Worm (Caenorhabditis elegans) whole organism, young adult: ENCODE results near the gene F09E5.12.

Experiments used
- C06A6.2 ChIP-seq: fragments of 200-800 bp; sonication (Bioruptor generic); conservative IDR thresholded peaks from 2 replicates; pipeline ENCODE4 v1.3.6; 2022; ENCODE audit warnings: missing genetic modification characterization, missing compliant biosample characterization
- C17E4.6 ChIP-seq: fragments of 200-800 bp; sonication (Bioruptor generic); IDR thresholded peaks from 2 replicates; pipeline ENCODE4 v1.3.6; 2022; ENCODE audit warnings: missing genetic modification reagents, missing genetic modification characterization, missing compliant biosample characterization
- D2030.7 ChIP-seq: fragments of 200-800 bp; sonication (Bioruptor generic); IDR thresholded peaks from 2 replicates; pipeline ENCODE4 v1.3.6; 2022; ENCODE audit warnings: missing genetic modification reagents, missing genetic modification characterization, missing compliant biosample characterization
- F22D6.2 ChIP-seq: sonication (generic microtip); optimal IDR thresholded peaks from 2 replicates; lab custom pipeline; 2016; ENCODE audit warnings: mild to moderate bottlenecking, missing genetic modification characterization, missing compliant biosample characterization
- F55B11.4 ChIP-seq: sonication (generic microtip); optimal IDR thresholded peaks from 2 replicates; lab custom pipeline; 2016; ENCODE audit warnings: missing compliant biosample characterization, missing genetic modification characterization, borderline replicate concordance; ENCODE audit not compliant: insufficient read depth
- F57C9.4 ChIP-seq: sonication (generic microtip); optimal IDR thresholded peaks from 2 replicates; lab custom pipeline; 2017; ENCODE audit warnings: mild to moderate bottlenecking, missing genetic modification characterization, missing compliant biosample characterization
- K11D2.4 ChIP-seq: fragments of 200-800 bp; sonication (Bioruptor generic); IDR thresholded peaks from 2 replicates; pipeline ENCODE4 v1.3.6; 2022; ENCODE audit warnings: missing genetic modification reagents, missing genetic modification characterization, missing compliant biosample characterization
- K12H6.12 ChIP-seq: fragments of 200-800 bp; sonication (Bioruptor generic); optimal IDR thresholded peaks from 2 replicates; lab custom pipeline; 2018; ENCODE audit warnings: mild to moderate bottlenecking, missing genetic modification characterization, missing compliant biosample characterization
- Y56A3A.18 ChIP-seq: fragments of 200-800 bp; sonication (Bioruptor generic); IDR thresholded peaks from 2 replicates; pipeline ENCODE4 v1.3.6; 2022; ENCODE audit warnings: missing genetic modification reagents, missing genetic modification characterization, missing compliant biosample characterization
- ZK185.1 ChIP-seq: sonication (generic microtip); optimal IDR thresholded peaks from 2 replicates; lab custom pipeline; 2016; ENCODE audit warnings: mild to moderate bottlenecking, missing genetic modification characterization, missing compliant biosample characterization; ENCODE audit not compliant: poor library complexity, severe bottlenecking
- ama-1 ChIP-seq, 3 experiments: fragments of 150-350 bp in 1 of 3; sonication (generic microtip) in 2 of 3; optimal IDR thresholded peaks; 2 replicates each; lab custom pipeline; 2014 to 2018; ENCODE audit warnings: missing biosample characterization in 2 of 3, missing genetic modification characterization in 2 of 3, missing genetic modification reagents in 2 of 3
- athp-1 ChIP-seq: sonication (generic microtip); optimal IDR thresholded peaks from 2 replicates; lab custom pipeline; 2017; ENCODE audit warnings: mild to moderate bottlenecking, missing genetic modification characterization, missing compliant biosample characterization
- cebp-1 ChIP-seq, 2 experiments: fragments of 200-800 bp in 1 of 2; sonication (Bioruptor generic) in 1 of 2; sonication (generic microtip) in 1 of 2; IDR thresholded peaks in 1 of 2; optimal IDR thresholded peaks in 1 of 2; 2 replicates each; pipeline versions ENCODE4 v1.3.6 to Lab custom; 2017 to 2022; ENCODE audit warnings: missing compliant biosample characterization in 2 of 2, missing genetic modification characterization in 2 of 2, mild to moderate bottlenecking in 1 of 2, missing genetic modification reagents in 1 of 2, moderate library complexity in 1 of 2
- ceh-40 ChIP-seq: fragments of 200-800 bp; sonication (Bioruptor generic); IDR thresholded peaks from 2 replicates; pipeline ENCODE4 v1.3.6; 2022; ENCODE audit warnings: missing genetic modification characterization, missing compliant biosample characterization
- ceh-79 ChIP-seq: sonication (generic microtip); optimal IDR thresholded peaks from 2 replicates; lab custom pipeline; 2017; ENCODE audit warnings: mild to moderate bottlenecking, missing genetic modification characterization, missing compliant biosample characterization
- chd-7 ChIP-seq: sonication (generic microtip); optimal IDR thresholded peaks from 2 replicates; lab custom pipeline; 2016; ENCODE audit warnings: mild to moderate bottlenecking, missing genetic modification characterization, moderate library complexity, missing compliant biosample characterization
- die-1 ChIP-seq: sonication (generic microtip); optimal IDR thresholded peaks from 2 replicates; lab custom pipeline; 2016; ENCODE audit warnings: missing genotype, mild to moderate bottlenecking, missing genetic modification characterization, missing compliant biosample characterization
- dox-1 ChIP-seq: fragments of 200-800 bp; sonication (Bioruptor generic); IDR thresholded peaks from 2 replicates; pipeline ENCODE4 v1.3.6; 2022; ENCODE audit warnings: missing genetic modification reagents, missing genetic modification characterization, missing compliant biosample characterization
- dpl-1 ChIP-seq: fragments of 150-350 bp; optimal IDR thresholded peaks from 2 replicates; lab custom pipeline; 2014; ENCODE audit warnings: missing biosample characterization, missing genetic modification reagents, missing genetic modification characterization
- gei-17 ChIP-seq: fragments of 200-800 bp; sonication (Bioruptor generic); optimal IDR thresholded peaks from 2 replicates; lab custom pipeline; 2018; ENCODE audit warnings: mild to moderate bottlenecking, missing genetic modification characterization, missing compliant biosample characterization
- hmg-20 ChIP-seq: fragments of 200-800 bp; sonication (Bioruptor generic); IDR thresholded peaks from 2 replicates; pipeline ENCODE4 v1.3.6; 2022; ENCODE audit warnings: missing genetic modification reagents, missing genetic modification characterization, missing compliant biosample characterization
- lin-54 ChIP-seq: fragments of 200-800 bp; sonication (Bioruptor generic); optimal IDR thresholded peaks from 2 replicates; lab custom pipeline; 2018; ENCODE audit warnings: mild to moderate bottlenecking, missing genetic modification characterization, missing compliant biosample characterization
- madf-3 ChIP-seq: fragments of 200-800 bp; sonication (Bioruptor generic); IDR thresholded peaks from 2 replicates; pipeline ENCODE4 v1.3.6; 2022; ENCODE audit warnings: missing genetic modification reagents, missing genetic modification characterization, missing compliant biosample characterization
- madf-6 ChIP-seq: fragments of 200-800 bp; sonication (Bioruptor generic); IDR thresholded peaks from 2 replicates; pipeline ENCODE4 v1.3.6; 2022; ENCODE audit warnings: missing genetic modification reagents, missing genetic modification characterization, missing compliant biosample characterization
- mxl-1 ChIP-seq: sonication (generic microtip); optimal IDR thresholded peaks from 2 replicates; lab custom pipeline; 2016; ENCODE audit warnings: missing genetic modification characterization, missing compliant biosample characterization
- nfyb-1 ChIP-seq: fragments of 200-800 bp; sonication (Bioruptor generic); IDR thresholded peaks from 2 replicates; pipeline ENCODE4 v1.3.6; 2022; ENCODE audit warnings: missing genetic modification reagents, missing genetic modification characterization, missing compliant biosample characterization
- nhr-120 ChIP-seq: fragments of 200-800 bp; sonication (Bioruptor generic); IDR thresholded peaks from 2 replicates; pipeline ENCODE4 v1.3.6; 2022; ENCODE audit warnings: missing genetic modification characterization, missing compliant biosample characterization
- nhr-179 ChIP-seq: sonication (generic microtip); optimal IDR thresholded peaks from 2 replicates; lab custom pipeline; 2016; ENCODE audit warnings: mild to moderate bottlenecking, missing genetic modification characterization, missing compliant biosample characterization
- nhr-27 ChIP-seq: fragments of 200-800 bp; sonication (Bioruptor generic); optimal IDR thresholded peaks from 2 replicates; lab custom pipeline; 2018; ENCODE audit warnings: mild to moderate bottlenecking, missing genetic modification characterization, moderate library complexity, missing compliant biosample characterization
- nhr-90 ChIP-seq: sonication (generic microtip); optimal IDR thresholded peaks from 2 replicates; lab custom pipeline; 2016; ENCODE audit warnings: missing genotype, mild to moderate bottlenecking, missing genetic modification characterization, missing compliant biosample characterization
- pha-4 ChIP-seq: fragments of 150-350 bp; sonication (generic microtip); optimal IDR thresholded peaks from 2 replicates; lab custom pipeline; 2014; ENCODE audit warnings: missing biosample characterization, missing genetic modification reagents, missing genetic modification characterization
- repo-1 ChIP-seq: sonication (generic microtip); optimal IDR thresholded peaks from 2 replicates; lab custom pipeline; 2017; ENCODE audit warnings: mild to moderate bottlenecking, missing genetic modification characterization, missing compliant biosample characterization
- snpc-1.3 ChIP-seq: sonication (generic microtip); optimal IDR thresholded peaks from 2 replicates; lab custom pipeline; 2017; ENCODE audit warnings: missing genetic modification characterization, mild to moderate bottlenecking, missing compliant biosample characterization, antibody characterized with exemption, moderate library complexity, missing genotype, missing genetic modification reagents; ENCODE audit not compliant: insufficient read depth
- snpc-4 ChIP-seq, 5 experiments: fragments of 150-350 bp in 1 of 5; sonication (generic microtip) in 4 of 5; optimal IDR thresholded peaks; 2 replicates each; lab custom pipeline; 2014 to 2018; ENCODE audit warnings: missing genetic modification characterization in 5 of 5, missing biosample characterization in 3 of 5, antibody characterized with exemption in 2 of 5, mild to moderate bottlenecking in 2 of 5, missing compliant biosample characterization in 2 of 5, missing genotype in 2 of 5, moderate library complexity in 2 of 5, missing genetic modification reagents in 1 of 5
- ztf-22 ChIP-seq: fragments of 200-800 bp; sonication (Bioruptor generic); optimal IDR thresholded peaks from 2 replicates; lab custom pipeline; 2018; ENCODE audit warnings: mild to moderate bottlenecking, missing genetic modification characterization, moderate library complexity, missing compliant biosample characterization
- ztf-25 ChIP-seq: fragments of 200-800 bp; sonication (Bioruptor generic); IDR thresholded peaks from 2 replicates; pipeline ENCODE4 v1.3.6; 2022; ENCODE audit warnings: missing genetic modification reagents, missing genetic modification characterization, missing compliant biosample characterization
- ztf-26 ChIP-seq: sonication (generic microtip); optimal IDR thresholded peaks from 2 replicates; lab custom pipeline; 2017; ENCODE audit warnings: missing genetic modification characterization, missing compliant biosample characterization

F09E5.12 gene

ce11 chrII:5340672-5341568 lies 29.6 kb downstream of the F09E5.12 start:
- TF ChIP-seq dpl-1 (GFP tag; lab: Kevin White, UChicago): no peak
- TF ChIP-seq gei-17: no peak
- no peak for TF ChIP-seq mxl-1
- TF ChIP-seq D2030.7 (GFP tag; lab: Robert Waterston, UW): no peak
- TF ChIP-seq cebp-1 (GFP tag; IDR thresholded peaks at IDR 0.05; lab: Robert Waterston, UW): no peak; the same call in 1 of the 2 replicates
- TF ChIP-seq cebp-1 (tag; optimal IDR thresholded peaks at IDR 0.05; lab: Kevin White, UChicago): peak; percentile 61
- peak; percentile 37 for TF ChIP-seq chd-7
- no peak for TF ChIP-seq nhr-120 (GFP tag; lab: Robert Waterston, UW)
- peak; percentile 64; the same call in 1 of the 2 replicates for TF ChIP-seq ceh-40 (GFP tag; lab: Robert Waterston, UW)
- no peak for TF ChIP-seq athp-1 (tag; lab: Kevin White, UChicago)
- TF ChIP-seq nhr-90 (tag; lab: Kevin White, UChicago): no peak
- no peak for TF ChIP-seq C06A6.2 (GFP tag; lab: Robert Waterston, UW)
- TF ChIP-seq ceh-79 (tag; lab: Kevin White, UChicago): no peak
- no peak for TF ChIP-seq Y56A3A.18
- peak; percentile 28 for TF ChIP-seq repo-1
- TF ChIP-seq K11D2.4: peak; percentile 37; the same call in 1 of the 2 replicates
- peak; percentile 71; the same call in 1 of the 2 replicates for TF ChIP-seq madf-3 (GFP tag; lab: Robert Waterston, UW)
- no peak for TF ChIP-seq nhr-179
- no peak for TF ChIP-seq lin-54 (GFP tag; lab: Kevin White, UChicago)
- peak; percentile 58 for TF ChIP-seq dox-1 (GFP tag; lab: Robert Waterston, UW)
- TF ChIP-seq snpc-4 (GFP tag; optimal IDR thresholded peaks at IDR 0.05; lab: Kevin White, UChicago): no peak
- TF ChIP-seq snpc-4 (tag; optimal IDR thresholded peaks at IDR 0.05; lab: Kevin White, UChicago): no peak
- no peak for TF ChIP-seq ztf-26 (tag; lab: Kevin White, UChicago)
- TF ChIP-seq ama-1 (optimal IDR thresholded peaks at IDR 0.05; lab: Kevin White, UChicago): no peak
- peak in 1 of 2 experiments; percentile 19 for TF ChIP-seq ama-1 (GFP tag; optimal IDR thresholded peaks at IDR 0.05; lab: Kevin White, UChicago)
- TF ChIP-seq ztf-25 (GFP tag; lab: Robert Waterston, UW): no peak
- no peak for TF ChIP-seq ztf-22
- peak; percentile 5 for TF ChIP-seq K12H6.12 (tag; lab: Kevin White, UChicago)
- peak; percentile 8 for TF ChIP-seq ZK185.1 (tag; lab: Kevin White, UChicago)
- TF ChIP-seq snpc-1.3 (tag; lab: Kevin White, UChicago): no peak
- TF ChIP-seq nfyb-1 (GFP tag; lab: Robert Waterston, UW): 0 out of 2 replicates have a peak, but pooled peaks have one; percentile 69
- peak; percentile 6 for TF ChIP-seq die-1 (tag; lab: Kevin White, UChicago)
- TF ChIP-seq F57C9.4 (tag; lab: Kevin White, UChicago): no peak
- no peak for TF ChIP-seq pha-4 (tag; lab: Kevin White, UChicago)
- no peak for TF ChIP-seq nhr-27 (tag; lab: Kevin White, UChicago)
- TF ChIP-seq madf-6 (GFP tag; lab: Robert Waterston, UW): peak; percentile 17; the same call in 1 of the 2 replicates
- TF ChIP-seq F22D6.2 (tag; lab: Kevin White, UChicago): no peak

ce11 chrII:5339547-5339946 lies 31.0 kb downstream of the F09E5.12 start:
- TF ChIP-seq hmg-20 (no peak), C17E4.6 (GFP tag; lab: Robert Waterston, UW) (no peak), mxl-1 (no peak), nhr-90 (tag; lab: Kevin White, UChicago) (no peak), F55B11.4 (no peak), ceh-40 (GFP tag; lab: Robert Waterston, UW) (no peak)
